Worm (Caenorhabditis elegans): ENCODE data around the gene cuc-1.

- TF ChIP-seq mdl-1 (tag; optimal IDR thresholded peaks at IDR 0.05) (no peak), nhr-12 (tag; optimal IDR thresholded peaks at IDR 0.05) (no peak)
These were observed 36.9 kb upstream of the cuc-1 start for ce11 chrIII:7897733-7898132.

Measured in whole organism, L3 larva.